Fruit fly (Drosophila melanogaster): ENCODE results near the gene ATPsyngamma.

Gene ATPsyngamma

dm6 chr3R:29780402-29781029 lies 31.6 kb upstream of the ATPsyngamma start, which contains the start of gene fig:
fig (minus strand) TSS chr3R:29780452.
- TF ChIP-seq h (optimal IDR thresholded peaks at IDR 0.05) (no peak), psq (optimal IDR thresholded peaks at IDR 0.05) (no peak)

- TF ChIP-seq psq (optimal IDR thresholded peaks at IDR 0.05): no peak
- no peak for TF ChIP-seq Sin3A (optimal IDR thresholded peaks at IDR 0.05)
- no peak for TF ChIP-seq Myc (optimal IDR thresholded peaks at IDR 0.05)
- no peak for TF ChIP-seq ttk (optimal IDR thresholded peaks at IDR 0.05)
- TF ChIP-seq h (optimal IDR thresholded peaks at IDR 0.05): no peak
- TF ChIP-seq insv (optimal IDR thresholded peaks at IDR 0.05): no peak
Observed at dm6 chr3R:29778985-29779298, 30.0 kb upstream of the ATPsyngamma start.

dm6 chr3R:29778139-29778984 lies 29.4 kb upstream of the ATPsyngamma start:
- TF ChIP-seq Sin3A (optimal IDR thresholded peaks at IDR 0.05) (no peak), Myc (optimal IDR thresholded peaks at IDR 0.05) (no peak), ttk (optimal IDR thresholded peaks at IDR 0.05) (no peak), h (optimal IDR thresholded peaks at IDR 0.05) (no peak), insv (optimal IDR thresholded peaks at IDR 0.05) (no peak), psq (optimal IDR thresholded peaks at IDR 0.05) (no peak)

dm6 chr3R:29777213-29777612 lies 28.2 kb upstream of the ATPsyngamma start:
- TF ChIP-seq psq (optimal IDR thresholded peaks at IDR 0.05): no peak
- no peak for TF ChIP-seq insv (optimal IDR thresholded peaks at IDR 0.05)
- no peak for TF ChIP-seq ttk (optimal IDR thresholded peaks at IDR 0.05)
- TF ChIP-seq h (optimal IDR thresholded peaks at IDR 0.05): no peak
- no peak for TF ChIP-seq Myc (optimal IDR thresholded peaks at IDR 0.05)
- no peak for TF ChIP-seq Sin3A (optimal IDR thresholded peaks at IDR 0.05)

- TF ChIP-seq insv (optimal IDR thresholded peaks at IDR 0.05) (no peak), h (optimal IDR thresholded peaks at IDR 0.05) (no peak), psq (optimal IDR thresholded peaks at IDR 0.05) (no peak), Myc (optimal IDR thresholded peaks at IDR 0.05) (no peak), ttk (optimal IDR thresholded peaks at IDR 0.05) (no peak), Sin3A (optimal IDR thresholded peaks at IDR 0.05) (no peak)
Observed at dm6 chr3R:29775755-29776686, 27.1 kb upstream of the ATPsyngamma start.

- TF ChIP-seq psq (optimal IDR thresholded peaks at IDR 0.05): no peak
- no peak for TF ChIP-seq Sin3A (optimal IDR thresholded peaks at IDR 0.05)
- TF ChIP-seq insv (optimal IDR thresholded peaks at IDR 0.05): no peak
- TF ChIP-seq ttk (optimal IDR thresholded peaks at IDR 0.05): no peak
- TF ChIP-seq h (optimal IDR thresholded peaks at IDR 0.05): no peak
- no peak for TF ChIP-seq Myc (optimal IDR thresholded peaks at IDR 0.05)
Observed at dm6 chr3R:29774360-29775193, 25.6 kb upstream of the ATPsyngamma start.

dm6 chr3R:29773833-29774324 lies 24.9 kb upstream of the ATPsyngamma start:
- TF ChIP-seq psq (optimal IDR thresholded peaks at IDR 0.05): peak; percentile 61
- TF ChIP-seq Myc (optimal IDR thresholded peaks at IDR 0.05): no peak
- no peak for TF ChIP-seq ttk (optimal IDR thresholded peaks at IDR 0.05)

- TF ChIP-seq psq (optimal IDR thresholded peaks at IDR 0.05) (no peak), h (optimal IDR thresholded peaks at IDR 0.05) (no peak), ttk (optimal IDR thresholded peaks at IDR 0.05) (no peak), Myc (optimal IDR thresholded peaks at IDR 0.05) (no peak), Sin3A (optimal IDR thresholded peaks at IDR 0.05) (no peak), insv (optimal IDR thresholded peaks at IDR 0.05) (no peak)
Observed at dm6 chr3R:29772795-29773331, 23.9 kb upstream of the ATPsyngamma start.

dm6 chr3R:29772090-29772794 lies 23.3 kb upstream of the ATPsyngamma start:
- peak; percentile 99 for TF ChIP-seq psq (optimal IDR thresholded peaks at IDR 0.05)
- no peak for TF ChIP-seq insv (optimal IDR thresholded peaks at IDR 0.05)

- no peak for TF ChIP-seq Myc (optimal IDR thresholded peaks at IDR 0.05)
- no peak for TF ChIP-seq psq (optimal IDR thresholded peaks at IDR 0.05)
- TF ChIP-seq ttk (optimal IDR thresholded peaks at IDR 0.05): no peak
- TF ChIP-seq insv (optimal IDR thresholded peaks at IDR 0.05): no peak
- TF ChIP-seq h (optimal IDR thresholded peaks at IDR 0.05): no peak
- TF ChIP-seq Sin3A (optimal IDR thresholded peaks at IDR 0.05): no peak
Observed at dm6 chr3R:29771645-29772089, 22.7 kb upstream of the ATPsyngamma start.
